Fruit fly (Drosophila melanogaster): Measurements from ENCODE around the gene rdx.
A peak's percentile ranks its signal among the peaks of the same experiment; 100 is the strongest.

The rdx gene

DNA sequence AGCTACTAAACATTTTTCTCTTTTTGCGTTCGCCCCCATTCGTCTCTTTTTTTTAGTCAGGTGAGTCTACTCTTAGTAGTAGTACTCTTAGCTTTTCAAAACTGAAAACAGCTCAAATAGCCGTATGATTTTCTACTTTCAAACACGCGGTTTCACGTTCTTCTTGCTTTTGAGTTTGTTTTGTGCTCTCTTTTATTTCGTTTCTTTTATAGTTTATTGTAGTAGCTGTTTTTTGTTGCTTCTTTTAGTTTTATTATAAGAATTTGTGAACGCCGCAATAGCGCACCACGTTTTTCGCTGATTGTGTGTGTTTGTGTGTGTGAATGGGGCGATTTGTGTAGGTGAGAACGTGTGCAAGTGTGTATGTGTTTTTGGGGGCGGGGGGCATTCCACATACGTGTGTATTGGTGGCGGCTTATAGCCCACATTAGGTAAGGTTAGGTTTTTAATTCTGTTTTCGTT is 19.6 kb upstream of the rdx start (continued):
- TF ChIP-seq CG1792 (GFP tag; optimal IDR thresholded peaks at IDR 0.05) (no peak), pnt (GFP tag; optimal IDR thresholded peaks at IDR 0.05) (no peak), prd (optimal IDR thresholded peaks at IDR 0.05) (no peak), prd (GFP tag; IDR thresholded peaks at IDR 0.05) (no peak), Pdp1 (GFP tag; optimal IDR thresholded peaks at IDR 0.05) (peak in 1 of 2 experiments; percentile 69), CG14860 (GFP tag; IDR thresholded peaks at IDR 0.05; ENCODE audit: partially characterized antibody) (no peak), CG4424 (GFP tag; optimal IDR thresholded peaks at IDR 0.05) (no peak), CG10654 (GFP tag; optimal IDR thresholded peaks at IDR 0.05) (no peak), sima (GFP tag; optimal IDR thresholded peaks at IDR 0.05) (no peak), CG7357 (GFP tag; IDR thresholded peaks at IDR 0.05) (no peak), HLH54F (GFP tag; optimal IDR thresholded peaks at IDR 0.05) (no peak), Lpt (GFP tag; optimal IDR thresholded peaks at IDR 0.05) (no peak), CG6689 (GFP tag; IDR thresholded peaks at IDR 0.05) (no peak), CG18599 (GFP tag; optimal IDR thresholded peaks at IDR 0.05) (no peak), CG16815 (GFP tag; optimal IDR thresholded peaks at IDR 0.05) (no peak), CG11085 (GFP tag; IDR thresholded peaks at IDR 0.05) (no peak), Dfd (GFP tag; optimal IDR thresholded peaks at IDR 0.05) (no peak), CG15696 (tag; optimal IDR thresholded peaks at IDR 0.05) (no peak), gfzf (GFP tag; optimal IDR thresholded peaks at IDR 0.05) (no peak), CG1233 (GFP tag; optimal IDR thresholded peaks at IDR 0.05) (no peak), gsb (GFP tag; IDR thresholded peaks at IDR 0.05) (no peak), Dp (GFP tag; optimal IDR thresholded peaks at IDR 0.05) (no peak), CG34224 (GFP tag; IDR thresholded peaks at IDR 0.05; ENCODE audit: partially characterized antibody) (no peak), Antp (GFP tag; optimal IDR thresholded peaks at IDR 0.05) (no peak), CG16813 (GFP tag; IDR thresholded peaks at IDR 0.05; ENCODE audit: partially characterized antibody) (no peak), Hr51 (GFP tag; optimal IDR thresholded peaks at IDR 0.05) (no peak), ash1 (GFP tag; optimal IDR thresholded peaks at IDR 0.05) (no peak), br (optimal IDR thresholded peaks at IDR 0.05) (no peak), dm (GFP tag; optimal IDR thresholded peaks at IDR 0.05) (peak; percentile 74), Neu2 (GFP tag; optimal IDR thresholded peaks at IDR 0.05; ENCODE audit: borderline replicate concordance) (no peak), Hmr (GFP tag; optimal IDR thresholded peaks at IDR 0.05) (no peak), CG11695 (GFP tag; IDR thresholded peaks at IDR 0.05) (no peak), CG3065 (GFP tag; optimal IDR thresholded peaks at IDR 0.05) (no peak), eyg (GFP tag; optimal IDR thresholded peaks at IDR 0.05) (no peak), CG8765 (GFP tag; IDR thresholded peaks at IDR 0.05) (no peak), row (GFP tag; IDR thresholded peaks at IDR 0.05) (no peak), Tbp (GFP tag; optimal IDR thresholded peaks at IDR 0.05) (no peak), Hsf (GFP tag; optimal IDR thresholded peaks at IDR 0.05) (no peak), dmrt11E (tag; optimal IDR thresholded peaks at IDR 0.05) (no peak), Hr3 (GFP tag; optimal IDR thresholded peaks at IDR 0.05) (no peak), MESR4 (GFP tag; optimal IDR thresholded peaks at IDR 0.05) (no peak), CG9727 (GFP tag; optimal IDR thresholded peaks at IDR 0.05) (no peak), corto (GFP tag; optimal IDR thresholded peaks at IDR 0.05) (no peak), CG6854 (GFP tag; optimal IDR thresholded peaks at IDR 0.05) (no peak), trem (tag; optimal IDR thresholded peaks at IDR 0.05) (no peak), dati (GFP tag; IDR thresholded peaks at IDR 0.05) (no peak), C15 (GFP tag; IDR thresholded peaks at IDR 0.05) (no peak), Fer1 (GFP tag; optimal IDR thresholded peaks at IDR 0.05) (peak; percentile 16), cato (GFP tag; optimal IDR thresholded peaks at IDR 0.05; ENCODE audit: borderline replicate concordance) (no peak), Sin3A (optimal IDR thresholded peaks at IDR 0.05) (no peak), CG1647 (GFP tag; optimal IDR thresholded peaks at IDR 0.05) (no peak), grn (GFP tag; optimal IDR thresholded peaks at IDR 0.05) (no peak), scrt (GFP tag; optimal IDR thresholded peaks at IDR 0.05) (no peak)

Measured in whole organism, embryonic.